Worm (Caenorhabditis elegans): ENCODE results near the gene ZK1073.1.

DNA sequence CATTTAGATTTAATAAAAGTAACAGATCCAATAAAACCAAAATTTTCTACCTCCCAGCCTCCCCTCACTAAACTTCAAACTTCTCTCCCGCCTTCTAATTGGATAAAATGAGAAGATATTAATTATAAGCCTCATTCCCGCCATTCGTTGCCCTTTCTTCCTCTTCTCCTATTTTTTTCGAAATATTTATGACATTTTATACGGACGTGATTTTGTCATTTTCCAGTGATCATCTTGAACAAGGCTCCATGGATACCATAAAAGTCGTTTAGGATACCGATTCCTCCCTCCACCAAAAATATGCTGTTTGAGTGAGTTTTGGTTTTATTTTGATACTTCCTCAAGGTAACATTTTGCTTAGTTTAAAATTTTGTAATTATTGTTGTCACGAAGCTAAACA is 25.3 kb downstream of the ZK1073.1 start, which contains the start of gene ZK1073.2:
- no peak for TF ChIP-seq ztf-23 (GFP tag; IDR thresholded peaks at IDR 0.05)
- TF ChIP-seq ref-1 (GFP tag; conservative IDR thresholded peaks at IDR 0.05), result no peak
- TF ChIP-seq klf-2 (GFP tag; conservative IDR thresholded peaks at IDR 0.05), result no peak
- no peak for TF ChIP-seq tab-1 (GFP tag; IDR thresholded peaks at IDR 0.05)

All from whole organism, midembryonic.